Fruit fly (Drosophila melanogaster) whole organism, embryonic: ENCODE measurements around the gene CG15408.

ENCODE experiments used
- Antp ChIP-seq: fragments of 200-800 bp; sonication (Bioruptor generic); optimal IDR thresholded peaks from 3 replicates; lab custom pipeline; 2016; ENCODE audit warnings: missing biosample characterization, missing genetic modification characterization
- Atf-2 ChIP-seq: fragments of 200-800 bp; sonication (Bioruptor generic); optimal IDR thresholded peaks from 2 replicates; lab custom pipeline; 2016; ENCODE audit warnings: missing biosample characterization, missing genetic modification characterization
- BtbVII ChIP-seq: fragments of 200-800 bp; sonication (Bioruptor generic); optimal IDR thresholded peaks from 3 replicates; lab custom pipeline; 2017; ENCODE audit warnings: missing biosample characterization, mild to moderate bottlenecking, missing genetic modification characterization
- CG1024 ChIP-seq: fragments of 200-800 bp; sonication (Bioruptor generic); IDR thresholded peaks from 2 replicates; pipeline ENCODE4 v1.3.6; 2022; ENCODE audit warnings: missing biosample characterization, missing genetic modification characterization
- CG11398 ChIP-seq: fragments of 200-800 bp; sonication (Bioruptor generic); optimal IDR thresholded peaks from 2 replicates; lab custom pipeline; 2016; ENCODE audit warnings: missing biosample characterization, missing genetic modification characterization
- CG12769 ChIP-seq: fragments of 200-800 bp; sonication (Bioruptor generic); optimal IDR thresholded peaks from 2 replicates; lab custom pipeline; 2019; ENCODE audit warnings: missing biosample characterization, mild to moderate bottlenecking, missing genetic modification characterization, moderate library complexity
- CG13894 ChIP-seq: fragments of 200-800 bp; sonication (Bioruptor generic); optimal IDR thresholded peaks from 3 replicates; lab custom pipeline; 2018; ENCODE audit warnings: missing biosample characterization, mild to moderate bottlenecking, missing genetic modification characterization, moderate library complexity
- CG14014 ChIP-seq: fragments of 200-800 bp; sonication (Bioruptor generic); IDR thresholded peaks from 2 replicates; pipeline ENCODE4 v1.3.6; 2022; ENCODE audit warnings: missing biosample characterization, missing genetic modification characterization
- CG14860 ChIP-seq: fragments of 200-800 bp; sonication (Bioruptor generic); IDR thresholded peaks from 3 replicates; pipeline ENCODE4 v1.3.6; 2022; ENCODE audit warnings: missing biosample characterization, missing genetic modification characterization; ENCODE audit not compliant: partially characterized antibody
- CG16815 ChIP-seq: fragments of 200-800 bp; sonication (Bioruptor generic); optimal IDR thresholded peaks from 3 replicates; lab custom pipeline; 2017; ENCODE audit warnings: missing biosample characterization, mild to moderate bottlenecking, missing genetic modification characterization
- CG17328 ChIP-seq: fragments of 200-800 bp; sonication (Bioruptor generic); IDR thresholded peaks from 2 replicates; pipeline ENCODE4 v1.3.6; 2022; ENCODE audit warnings: missing biosample characterization, missing genetic modification characterization
- CG17912 ChIP-seq: fragments of 200-800 bp; sonication (Bioruptor generic); optimal IDR thresholded peaks from 2 replicates; lab custom pipeline; 2018; ENCODE audit warnings: missing biosample characterization, mild to moderate bottlenecking, missing genetic modification characterization
- CG18262 ChIP-seq: fragments of 200-800 bp; optimal IDR thresholded peaks from 3 replicates; lab custom pipeline; 2019; ENCODE audit warnings: missing biosample characterization, mild to moderate bottlenecking, missing genetic modification characterization, moderate library complexity
- CG30020 ChIP-seq: fragments of 200-800 bp; optimal IDR thresholded peaks from 2 replicates; lab custom pipeline; 2019; ENCODE audit warnings: missing biosample characterization, mild to moderate bottlenecking, missing genetic modification characterization, moderate library complexity
- CG31365 ChIP-seq: fragments of 200-800 bp; sonication (Bioruptor generic); optimal IDR thresholded peaks from 2 replicates; lab custom pipeline; 2018; ENCODE audit warnings: missing biosample characterization, mild to moderate bottlenecking, missing genetic modification characterization
- CG31441 ChIP-seq: fragments of 200-800 bp; sonication (Bioruptor generic); IDR thresholded peaks from 2 replicates; pipeline ENCODE4 v1.3.6; 2022; ENCODE audit warnings: missing biosample characterization, missing genetic modification characterization
- CG3838 ChIP-seq: fragments of 200-800 bp; sonication (Bioruptor generic); optimal IDR thresholded peaks from 3 replicates; lab custom pipeline; 2016; ENCODE audit warnings: missing biosample characterization, missing genetic modification characterization
- CG3847 ChIP-seq: fragments of 200-800 bp; sonication (Bioruptor generic); IDR thresholded peaks from 2 replicates; pipeline ENCODE4 v1.3.6; 2022; ENCODE audit warnings: missing biosample characterization, missing genetic modification characterization
- CG4730 ChIP-seq: fragments of 200-800 bp; sonication (Bioruptor generic); IDR thresholded peaks from 2 replicates; pipeline ENCODE4 v1.3.6; 2022; ENCODE audit warnings: missing biosample characterization, missing genetic modification characterization
- CG7839 ChIP-seq: fragments of 200-800 bp; sonication (Bioruptor generic); optimal IDR thresholded peaks from 3 replicates; lab custom pipeline; 2018; ENCODE audit warnings: missing biosample characterization, mild to moderate bottlenecking, missing genetic modification characterization, moderate library complexity
- CG8281 ChIP-seq: fragments of 200-800 bp; sonication (Bioruptor generic); optimal IDR thresholded peaks from 2 replicates; lab custom pipeline; 2018; ENCODE audit warnings: missing biosample characterization, mild to moderate bottlenecking, missing genetic modification characterization, moderate library complexity
- CG9609 ChIP-seq: fragments of 200-800 bp; sonication (Bioruptor generic); optimal IDR thresholded peaks from 3 replicates; lab custom pipeline; 2016; ENCODE audit warnings: missing biosample characterization, missing genetic modification characterization
- CHES-1-like ChIP-seq: fragments of 200-800 bp; sonication (Bioruptor generic); optimal IDR thresholded peaks from 2 replicates; lab custom pipeline; 2016; ENCODE audit warnings: missing biosample characterization, missing genetic modification characterization
- CkIIα-i1 ChIP-seq: fragments of 200-800 bp; sonication (Bioruptor generic); IDR thresholded peaks from 2 replicates; pipeline ENCODE4 v1.3.6; 2022; ENCODE audit warnings: missing biosample characterization, missing genetic modification characterization
- Hand ChIP-seq: fragments of 200-800 bp; sonication (Bioruptor generic); optimal IDR thresholded peaks from 2 replicates; lab custom pipeline; 2017; ENCODE audit warnings: mild to moderate bottlenecking, missing biosample characterization, missing genetic modification reagents, missing genetic modification characterization
- Hr3 ChIP-seq: fragments of 200-800 bp; sonication (Bioruptor generic); optimal IDR thresholded peaks from 3 replicates; lab custom pipeline; 2016; ENCODE audit warnings: missing biosample characterization, missing genetic modification characterization
- Hr78 ChIP-seq, 2 experiments: fragments of 200-800 bp in 1 of 2; fragments of >200 bp in 1 of 2; sonication (Bioruptor generic) in 1 of 2; optimal IDR thresholded peaks; 2 replicates each; lab custom pipeline; 2017 to 2019; ENCODE audit warnings: missing biosample characterization in 2 of 2, missing genetic modification characterization in 2 of 2, mild to moderate bottlenecking in 1 of 2, moderate library complexity in 1 of 2
- Lhr ChIP-seq: fragments of 200-800 bp; sonication (Bioruptor generic); optimal IDR thresholded peaks from 3 replicates; lab custom pipeline; 2017; ENCODE audit warnings: mild to moderate bottlenecking, missing biosample characterization, missing genetic modification reagents, missing genetic modification characterization
- Mes4 ChIP-seq: fragments of 200-800 bp; sonication (Bioruptor generic); optimal IDR thresholded peaks from 2 replicates; lab custom pipeline; 2016; ENCODE audit warnings: missing biosample characterization, missing genetic modification characterization
- Myb ChIP-seq: fragments of 200-800 bp; sonication (Bioruptor generic); optimal IDR thresholded peaks from 2 replicates; lab custom pipeline; 2016; ENCODE audit warnings: missing biosample characterization, missing genetic modification characterization
- Nf-YA ChIP-seq: fragments of 200-800 bp; sonication (Bioruptor generic); IDR thresholded peaks from 2 replicates; pipeline ENCODE4 v1.3.6; 2022; ENCODE audit warnings: missing biosample characterization, missing genetic modification characterization
- NfI ChIP-seq: fragments of 200-800 bp; sonication (Bioruptor generic); optimal IDR thresholded peaks from 3 replicates; lab custom pipeline; 2018; ENCODE audit warnings: missing biosample characterization, mild to moderate bottlenecking, missing genetic modification characterization, moderate library complexity
- Ptx1 ChIP-seq: fragments of 200-800 bp; sonication (Bioruptor generic); IDR thresholded peaks from 2 replicates; pipeline ENCODE4 v1.3.6; 2022; ENCODE audit warnings: missing biosample characterization, missing genetic modification characterization
- Ravus ChIP-seq: fragments of 200-800 bp; sonication (Bioruptor generic); IDR thresholded peaks from 2 replicates; pipeline ENCODE4 v1.3.6; 2022; ENCODE audit warnings: missing biosample characterization, missing genetic modification characterization
- Tbp ChIP-seq: fragments of >200 bp; optimal IDR thresholded peaks from 2 replicates; lab custom pipeline; 2018; ENCODE audit warnings: missing biosample characterization, missing genetic modification characterization
- bigmax ChIP-seq: fragments of 200-800 bp; sonication (Bioruptor generic); optimal IDR thresholded peaks from 2 replicates; lab custom pipeline; 2018; ENCODE audit warnings: missing biosample characterization, mild to moderate bottlenecking, missing genetic modification characterization
- dimm ChIP-seq: fragments of 200-800 bp; sonication (Bioruptor generic); IDR thresholded peaks from 2 replicates; pipeline ENCODE4 v1.3.6; 2022; ENCODE audit warnings: missing biosample characterization, missing genetic modification characterization
- exex ChIP-seq: fragments of 200-800 bp; sonication (Bioruptor generic); optimal IDR thresholded peaks from 4 replicates; lab custom pipeline; 2018; ENCODE audit warnings: missing biosample characterization, mild to moderate bottlenecking, missing genetic modification characterization, moderate library complexity
- eyg ChIP-seq: fragments of 200-800 bp; sonication (Bioruptor generic); optimal IDR thresholded peaks from 3 replicates; lab custom pipeline; 2016; ENCODE audit warnings: missing biosample characterization, missing genetic modification characterization
- fd64A ChIP-seq: fragments of 200-800 bp; sonication (Bioruptor generic); optimal IDR thresholded peaks from 3 replicates; lab custom pipeline; 2018; ENCODE audit warnings: missing biosample characterization, mild to moderate bottlenecking, missing genetic modification characterization
- gro ChIP-seq: fragments of 200-800 bp; sonication (Bioruptor generic); optimal IDR thresholded peaks from 2 replicates; lab custom pipeline; 2016; ENCODE audit warnings: missing biosample characterization, missing genetic modification characterization
- gsb-n ChIP-seq: fragments of 200-800 bp; sonication (Bioruptor generic); optimal IDR thresholded peaks from 3 replicates; lab custom pipeline; 2018; ENCODE audit warnings: missing biosample characterization, mild to moderate bottlenecking, missing genetic modification characterization
- inv ChIP-seq: fragments of 200-800 bp; sonication (Bioruptor generic); IDR thresholded peaks from 2 replicates; pipeline ENCODE4 v1.3.6; 2022; ENCODE audit warnings: missing biosample characterization, missing genetic modification characterization; ENCODE audit not compliant: partially characterized antibody
- mirr ChIP-seq: fragments of 200-800 bp; sonication (Bioruptor generic); optimal IDR thresholded peaks from 3 replicates; lab custom pipeline; 2018; ENCODE audit warnings: missing biosample characterization, mild to moderate bottlenecking, missing genetic modification characterization
- sim ChIP-seq: fragments of 200-800 bp; sonication (Bioruptor generic); IDR thresholded peaks from 2 replicates; pipeline ENCODE4 v1.3.6; 2022; ENCODE audit warnings: missing biosample characterization, missing genetic modification characterization
- sob ChIP-seq: fragments of 200-800 bp; sonication (Bioruptor generic); IDR thresholded peaks from 2 replicates; pipeline ENCODE4 v1.3.6; 2022; ENCODE audit warnings: missing biosample characterization, missing genetic modification characterization
- tll ChIP-seq, 2 experiments: fragments of 200-800 bp in 1 of 2; fragments of >200 bp in 1 of 2; sonication (Bioruptor generic) in 1 of 2; optimal IDR thresholded peaks; 2 replicates each; lab custom pipeline; 2017 to 2019; ENCODE audit warnings: missing biosample characterization in 2 of 2, missing genetic modification characterization in 2 of 2, mild to moderate bottlenecking in 1 of 2, moderate library complexity in 1 of 2
- tna ChIP-seq: fragments of 200-800 bp; sonication (Bioruptor generic); IDR thresholded peaks from 2 replicates; pipeline ENCODE4 v1.3.6; 2022; ENCODE audit warnings: missing biosample characterization, missing genetic modification characterization; ENCODE audit not compliant: partially characterized antibody
- tx ChIP-seq: fragments of 200-800 bp; sonication (Bioruptor generic); optimal IDR thresholded peaks from 2 replicates; lab custom pipeline; 2016; ENCODE audit warnings: missing biosample characterization, missing genetic modification characterization
- vfl ChIP-seq: fragments of 200-800 bp; sonication (Bioruptor generic); optimal IDR thresholded peaks from 2 replicates; lab custom pipeline; 2016; ENCODE audit warnings: missing biosample characterization, missing genetic modification characterization
- vvl ChIP-seq: fragments of 200-800 bp; sonication (Bioruptor generic); IDR thresholded peaks from 2 replicates; pipeline ENCODE4 v1.3.6; 2022; ENCODE audit warnings: missing biosample characterization, missing genetic modification characterization
- yki ChIP-seq: fragments of >200 bp; optimal IDR thresholded peaks from 3 replicates; lab custom pipeline; 2018

The CG15408 gene

dm6 chr2L:3356193-3356645, 23.6 kb downstream of the CG15408 start (continued):
- TF ChIP-seq yki (lab: Kevin White, UChicago) (no peak), tx (GFP tag; lab: Kevin White, UChicago) (peak; percentile 13), CG18262 (tag; lab: Kevin White, UChicago) (no peak), CG4730 (GFP tag; lab: Robert Waterston, UW) (no peak), mirr (no peak), CkIIα-i1 (no peak), inv (GFP tag; lab: Robert Waterston, UW) (no peak), Nf-YA (no peak), CHES-1-like (peak; percentile 33), CG3847 (GFP tag; lab: Robert Waterston, UW) (no peak), Mes4 (GFP tag; lab: Kevin White, UChicago) (no peak), Lhr (GFP tag; lab: Kevin White, UChicago) (no peak), NfI (GFP tag; lab: Kevin White, UChicago) (no peak), vvl (no peak; the same call in 1 of the 2 replicates), tll (GFP tag; optimal IDR thresholded peaks at IDR 0.05; lab: Kevin White, UChicago) (no peak), CG17912 (GFP tag; lab: Kevin White, UChicago) (no peak), CG3838 (no peak), CG31441 (no peak), CG1024 (no peak), CG30020 (tag; lab: Kevin White, UChicago) (no peak), dimm (GFP tag; lab: Robert Waterston, UW) (no peak), Atf-2 (GFP tag; lab: Kevin White, UChicago) (no peak), CG9609 (GFP tag; lab: Kevin White, UChicago) (peak; percentile 43), bigmax (GFP tag; lab: Kevin White, UChicago) (no peak), CG31365 (tag; lab: Kevin White, UChicago) (no peak), Myb (GFP tag; lab: Kevin White, UChicago) (peak; percentile 6), Hr3 (no peak), CG13894 (tag; lab: Kevin White, UChicago) (no peak), CG14014 (GFP tag; lab: Robert Waterston, UW) (0 out of 2 replicates have a peak, but pooled peaks have one; percentile 22), CG12769 (no peak), CG11398 (GFP tag; lab: Kevin White, UChicago) (no peak), CG16815 (GFP tag; lab: Kevin White, UChicago) (no peak), sob (GFP tag; lab: Robert Waterston, UW) (peak; percentile 68), Ptx1 (GFP tag; lab: Robert Waterston, UW) (no peak; the same call in 1 of the 2 replicates), Ravus (GFP tag; lab: Robert Waterston, UW) (no peak), eyg (GFP tag; lab: Kevin White, UChicago) (no peak), gsb-n (tag; lab: Kevin White, UChicago) (no peak), CG7839 (no peak), CG14860 (GFP tag; lab: Robert Waterston, UW) (no peak), Tbp (GFP tag; lab: Kevin White, UChicago) (no peak), Hr78 (GFP tag; optimal IDR thresholded peaks at IDR 0.05; lab: Kevin White, UChicago) (no peak), Antp (GFP tag; lab: Kevin White, UChicago) (no peak), Hand (no peak), BtbVII (GFP tag; lab: Kevin White, UChicago) (peak; percentile 12), tna (no peak), exex (peak; percentile 33), sim (GFP tag; lab: Robert Waterston, UW) (no peak), CG8281 (tag; lab: Kevin White, UChicago) (no peak), vfl (GFP tag; lab: Kevin White, UChicago) (no peak), CG17328 (GFP tag; lab: Robert Waterston, UW) (no peak), gro (GFP tag; lab: Kevin White, UChicago) (peak; percentile 33), fd64A (GFP tag; lab: Kevin White, UChicago) (no peak)
